Worm (Caenorhabditis elegans) whole organism, young adult: ENCODE results near the gene C55B6.5.

Source experiments
- B0035.1 ChIP-seq: sonication (generic microtip); optimal IDR thresholded peaks from 2 replicates; lab custom pipeline; 2016; ENCODE audit warnings: missing genetic modification characterization, mild to moderate bottlenecking, missing compliant biosample characterization, missing genotype, missing genetic modification reagents
- B0261.1 ChIP-seq: sonication (generic microtip); optimal IDR thresholded peaks from 2 replicates; lab custom pipeline; 2016; ENCODE audit warnings: mild to moderate bottlenecking, missing genetic modification characterization, moderate library complexity, missing compliant biosample characterization
- C06A6.2 ChIP-seq: fragments of 200-800 bp; sonication (Bioruptor generic); conservative IDR thresholded peaks from 2 replicates; pipeline ENCODE4 v1.3.6; 2022; ENCODE audit warnings: missing genetic modification characterization, missing compliant biosample characterization
- C17E4.6 ChIP-seq: fragments of 200-800 bp; sonication (Bioruptor generic); IDR thresholded peaks from 2 replicates; pipeline ENCODE4 v1.3.6; 2022; ENCODE audit warnings: missing genetic modification reagents, missing genetic modification characterization, missing compliant biosample characterization
- F22D6.2 ChIP-seq: sonication (generic microtip); optimal IDR thresholded peaks from 2 replicates; lab custom pipeline; 2016; ENCODE audit warnings: mild to moderate bottlenecking, missing genetic modification characterization, missing compliant biosample characterization
- F39B2.1 ChIP-seq: fragments of 200-800 bp; sonication (Bioruptor generic); IDR thresholded peaks from 2 replicates; pipeline ENCODE4 v1.3.6; 2022; ENCODE audit warnings: missing genetic modification reagents, missing genetic modification characterization, missing compliant biosample characterization
- Y56A3A.18 ChIP-seq: fragments of 200-800 bp; sonication (Bioruptor generic); IDR thresholded peaks from 2 replicates; pipeline ENCODE4 v1.3.6; 2022; ENCODE audit warnings: missing genetic modification reagents, missing genetic modification characterization, missing compliant biosample characterization
- ZK185.1 ChIP-seq: sonication (generic microtip); optimal IDR thresholded peaks from 2 replicates; lab custom pipeline; 2016; ENCODE audit warnings: mild to moderate bottlenecking, missing genetic modification characterization, missing compliant biosample characterization; ENCODE audit not compliant: poor library complexity, severe bottlenecking
- aptf-2 ChIP-seq: fragments of 200-800 bp; sonication (Bioruptor generic); conservative IDR thresholded peaks from 2 replicates; pipeline ENCODE4 v1.3.6; 2022; ENCODE audit warnings: missing genetic modification reagents, missing genetic modification characterization, missing compliant biosample characterization
- atf-7 ChIP-seq: sonication (generic microtip); optimal IDR thresholded peaks from 2 replicates; lab custom pipeline; 2017; ENCODE audit warnings: mild to moderate bottlenecking, missing genetic modification characterization, missing compliant biosample characterization
- bed-2 ChIP-seq: fragments of 200-800 bp; sonication (Bioruptor generic); IDR thresholded peaks from 2 replicates; pipeline ENCODE4 v1.3.6; 2022; ENCODE audit warnings: missing genetic modification reagents, missing genetic modification characterization, missing compliant biosample characterization
- ceh-27 ChIP-seq: fragments of 200-800 bp; sonication (Bioruptor generic); optimal IDR thresholded peaks from 2 replicates; lab custom pipeline; 2018; ENCODE audit warnings: mild to moderate bottlenecking, missing genetic modification characterization, moderate library complexity, missing compliant biosample characterization
- ceh-40 ChIP-seq: fragments of 200-800 bp; sonication (Bioruptor generic); IDR thresholded peaks from 2 replicates; pipeline ENCODE4 v1.3.6; 2022; ENCODE audit warnings: missing genetic modification characterization, missing compliant biosample characterization
- dox-1 ChIP-seq: fragments of 200-800 bp; sonication (Bioruptor generic); IDR thresholded peaks from 2 replicates; pipeline ENCODE4 v1.3.6; 2022; ENCODE audit warnings: missing genetic modification reagents, missing genetic modification characterization, missing compliant biosample characterization
- egl-18 ChIP-seq: fragments of 200-800 bp; sonication (Bioruptor generic); IDR thresholded peaks from 2 replicates; pipeline ENCODE4 v1.3.6; 2022; ENCODE audit warnings: missing genetic modification reagents, missing genetic modification characterization, missing compliant biosample characterization
- egl-44 ChIP-seq: fragments of 200-800 bp; sonication (Bioruptor generic); IDR thresholded peaks from 2 replicates; pipeline ENCODE4 v1.3.6; 2022; ENCODE audit warnings: missing genetic modification reagents, missing genetic modification characterization, missing compliant biosample characterization
- ekl-4 ChIP-seq: fragments of 200-800 bp; sonication (Bioruptor generic); IDR thresholded peaks from 2 replicates; pipeline ENCODE4 v1.3.6; 2022; ENCODE audit warnings: missing genetic modification reagents, missing genetic modification characterization, missing compliant biosample characterization
- ets-4 ChIP-seq: fragments of 200-800 bp; sonication (Bioruptor generic); optimal IDR thresholded peaks from 2 replicates; lab custom pipeline; 2018; ENCODE audit warnings: mild to moderate bottlenecking, missing genetic modification characterization, missing compliant biosample characterization
- gei-17 ChIP-seq: fragments of 200-800 bp; sonication (Bioruptor generic); optimal IDR thresholded peaks from 2 replicates; lab custom pipeline; 2018; ENCODE audit warnings: mild to moderate bottlenecking, missing genetic modification characterization, missing compliant biosample characterization
- hlh-12 ChIP-seq: sonication (generic microtip); optimal IDR thresholded peaks from 2 replicates; lab custom pipeline; 2016; ENCODE audit warnings: missing genetic modification characterization, missing compliant biosample characterization
- hmg-1.2 ChIP-seq: fragments of 200-800 bp; sonication (Bioruptor generic); IDR thresholded peaks from 2 replicates; pipeline ENCODE4 v1.3.6; 2022; ENCODE audit warnings: missing genetic modification reagents, missing genetic modification characterization, missing compliant biosample characterization
- let-607 ChIP-seq, 2 experiments: fragments of 200-800 bp in 1 of 2; sonication (Bioruptor generic) in 1 of 2; sonication (generic microtip) in 1 of 2; optimal IDR thresholded peaks; 2 replicates each; lab custom pipeline; 2016 to 2018; ENCODE audit warnings: mild to moderate bottlenecking in 2 of 2, missing compliant biosample characterization in 2 of 2, missing genetic modification characterization in 2 of 2, moderate library complexity in 2 of 2, missing genotype in 1 of 2
- lin-26 ChIP-seq: fragments of 200-800 bp; sonication (Bioruptor generic); IDR thresholded peaks from 2 replicates; pipeline ENCODE4 v1.3.6; 2022; ENCODE audit warnings: missing genetic modification reagents, missing genetic modification characterization, missing compliant biosample characterization
- lin-40 ChIP-seq: sonication (generic microtip); optimal IDR thresholded peaks from 2 replicates; lab custom pipeline; 2016; ENCODE audit warnings: missing genetic modification characterization, mild to moderate bottlenecking, missing compliant biosample characterization, missing genotype, missing genetic modification reagents
- lin-54 ChIP-seq: fragments of 200-800 bp; sonication (Bioruptor generic); optimal IDR thresholded peaks from 2 replicates; lab custom pipeline; 2018; ENCODE audit warnings: mild to moderate bottlenecking, missing genetic modification characterization, missing compliant biosample characterization
- lsl-1 ChIP-seq: fragments of 200-800 bp; sonication (Bioruptor generic); optimal IDR thresholded peaks from 2 replicates; lab custom pipeline; 2018; ENCODE audit warnings: mild to moderate bottlenecking, missing genetic modification characterization, moderate library complexity, missing compliant biosample characterization
- madf-10 ChIP-seq: sonication (generic microtip); optimal IDR thresholded peaks from 2 replicates; lab custom pipeline; 2016; ENCODE audit warnings: mild to moderate bottlenecking, missing genetic modification characterization, missing compliant biosample characterization
- madf-3 ChIP-seq: fragments of 200-800 bp; sonication (Bioruptor generic); IDR thresholded peaks from 2 replicates; pipeline ENCODE4 v1.3.6; 2022; ENCODE audit warnings: missing genetic modification reagents, missing genetic modification characterization, missing compliant biosample characterization
- madf-8 ChIP-seq: fragments of 200-800 bp; sonication (Bioruptor generic); conservative IDR thresholded peaks from 2 replicates; pipeline ENCODE4 v1.3.6; 2022; ENCODE audit warnings: missing genetic modification reagents, missing genetic modification characterization, missing compliant biosample characterization
- nfya-1 ChIP-seq: sonication (generic microtip); optimal IDR thresholded peaks from 2 replicates; lab custom pipeline; 2017; ENCODE audit warnings: antibody characterized with exemption, missing compliant biosample characterization, missing genetic modification characterization, borderline replicate concordance; ENCODE audit not compliant: insufficient read depth
- nfyb-1 ChIP-seq: fragments of 200-800 bp; sonication (Bioruptor generic); IDR thresholded peaks from 2 replicates; pipeline ENCODE4 v1.3.6; 2022; ENCODE audit warnings: missing genetic modification reagents, missing genetic modification characterization, missing compliant biosample characterization
- nhr-27 ChIP-seq: fragments of 200-800 bp; sonication (Bioruptor generic); optimal IDR thresholded peaks from 2 replicates; lab custom pipeline; 2018; ENCODE audit warnings: mild to moderate bottlenecking, missing genetic modification characterization, moderate library complexity, missing compliant biosample characterization
- nhr-80 ChIP-seq: sonication (generic microtip); optimal IDR thresholded peaks from 2 replicates; lab custom pipeline; 2016; ENCODE audit warnings: missing genetic modification characterization, missing compliant biosample characterization
- pbrm-1 ChIP-seq: fragments of 200-800 bp; sonication (Bioruptor generic); IDR thresholded peaks from 2 replicates; pipeline ENCODE4 v1.3.6; 2022; ENCODE audit warnings: missing genetic modification reagents, missing genetic modification characterization, missing compliant biosample characterization
- pha-4 ChIP-seq: fragments of 150-350 bp; sonication (generic microtip); optimal IDR thresholded peaks from 2 replicates; lab custom pipeline; 2014; ENCODE audit warnings: missing biosample characterization, missing genetic modification reagents, missing genetic modification characterization
- repo-1 ChIP-seq: sonication (generic microtip); optimal IDR thresholded peaks from 2 replicates; lab custom pipeline; 2017; ENCODE audit warnings: mild to moderate bottlenecking, missing genetic modification characterization, missing compliant biosample characterization
- snpc-4 ChIP-seq, 5 experiments: fragments of 150-350 bp in 1 of 5; sonication (generic microtip) in 4 of 5; optimal IDR thresholded peaks; 2 replicates each; lab custom pipeline; 2014 to 2018; ENCODE audit warnings: missing genetic modification characterization in 5 of 5, missing biosample characterization in 3 of 5, antibody characterized with exemption in 2 of 5, mild to moderate bottlenecking in 2 of 5, missing compliant biosample characterization in 2 of 5, missing genotype in 2 of 5, moderate library complexity in 2 of 5, missing genetic modification reagents in 1 of 5
- somi-1 ChIP-seq: fragments of 200-800 bp; sonication (Bioruptor generic); optimal IDR thresholded peaks from 2 replicates; lab custom pipeline; 2018; ENCODE audit warnings: mild to moderate bottlenecking, missing genetic modification characterization, missing compliant biosample characterization
- unc-62 ChIP-seq: fragments of 150-350 bp; optimal IDR thresholded peaks from 2 replicates; lab custom pipeline; 2014; ENCODE audit warnings: missing biosample characterization, missing genetic modification reagents, missing genetic modification characterization
- zfh-2 ChIP-seq: fragments of 200-800 bp; sonication (Bioruptor generic); conservative IDR thresholded peaks from 2 replicates; pipeline ENCODE4 v1.3.6; 2022; ENCODE audit warnings: missing genetic modification reagents, missing genetic modification characterization, missing compliant biosample characterization
- ztf-18 ChIP-seq: sonication (generic microtip); optimal IDR thresholded peaks from 2 replicates; lab custom pipeline; 2016; ENCODE audit warnings: missing genotype, mild to moderate bottlenecking, missing genetic modification characterization, missing compliant biosample characterization
- ztf-22 ChIP-seq: fragments of 200-800 bp; sonication (Bioruptor generic); optimal IDR thresholded peaks from 2 replicates; lab custom pipeline; 2018; ENCODE audit warnings: mild to moderate bottlenecking, missing genetic modification characterization, moderate library complexity, missing compliant biosample characterization
- ztf-26 ChIP-seq: sonication (generic microtip); optimal IDR thresholded peaks from 2 replicates; lab custom pipeline; 2017; ENCODE audit warnings: missing genetic modification characterization, missing compliant biosample characterization
- ztf-3 ChIP-seq: fragments of 200-800 bp; sonication (Bioruptor generic); optimal IDR thresholded peaks from 2 replicates; lab custom pipeline; 2018; ENCODE audit warnings: mild to moderate bottlenecking, missing genetic modification characterization, missing compliant biosample characterization
- ztf-6 ChIP-seq: fragments of 200-800 bp; sonication (Bioruptor generic); IDR thresholded peaks from 2 replicates; pipeline ENCODE4 v1.3.6; 2022; ENCODE audit warnings: missing genetic modification reagents, missing genetic modification characterization, missing compliant biosample characterization

C55B6.5 gene

ce11 chrX:7187602-7188001 lies 17.5 kb downstream of the C55B6.5 start, which contains the start of gene C55B6.4:
Gene C55B6.4, minus strand, starts transcription at chrX:7187702.
- TF ChIP-seq nfyb-1 (GFP tag; lab: Robert Waterston, UW) (no peak), ets-4 (GFP tag; lab: Kevin White, UChicago) (no peak)

ce11 chrX:7181627-7182026 lies 23.5 kb downstream of the C55B6.5 start:
- peak; percentile 79 for TF ChIP-seq ekl-4 (GFP tag; lab: Robert Waterston, UW)
- peak; percentile 88 for TF ChIP-seq somi-1
- peak; percentile 61; the same call in 1 of the 2 replicates for TF ChIP-seq ztf-6 (GFP tag; lab: Robert Waterston, UW)
- peak; percentile 64 for TF ChIP-seq ztf-22
- TF ChIP-seq repo-1 (tag; lab: Kevin White, UChicago), result peak; percentile 97
- TF ChIP-seq madf-3 (GFP tag; lab: Robert Waterston, UW), result 0 out of 2 replicates have a peak, but pooled peaks have one; percentile 45
- peak; percentile 92 for TF ChIP-seq ZK185.1 (tag; lab: Kevin White, UChicago)
- no peak for TF ChIP-seq ztf-18 (tag; lab: Kevin White, UChicago)
- peak; percentile 57 for TF ChIP-seq pha-4 (tag; lab: Kevin White, UChicago)
- peak; percentile 74 for TF ChIP-seq egl-44
- peak; percentile 94 for TF ChIP-seq atf-7 (tag; lab: Kevin White, UChicago)
- no peak for TF ChIP-seq zfh-2
- TF ChIP-seq egl-18 (GFP tag; lab: Robert Waterston, UW), result 0 out of 2 replicates have a peak, but pooled peaks have one; percentile 54
- no peak for TF ChIP-seq lin-54 (GFP tag; lab: Kevin White, UChicago)
- peak; percentile 92 for TF ChIP-seq ceh-27
- TF ChIP-seq ets-4 (GFP tag; lab: Kevin White, UChicago), result peak; percentile 69
- peak; percentile 27 for TF ChIP-seq nhr-27 (tag; lab: Kevin White, UChicago)
- TF ChIP-seq C17E4.6 (GFP tag; lab: Robert Waterston, UW), result peak; percentile 69; the same call in 1 of the 2 replicates
- TF ChIP-seq B0035.1 (tag; lab: Kevin White, UChicago), result peak; percentile 84
- peak; percentile 96 for TF ChIP-seq gei-17 (GFP tag; lab: Kevin White, UChicago)
- TF ChIP-seq F39B2.1 (GFP tag; lab: Robert Waterston, UW), result no peak
- TF ChIP-seq lsl-1 (GFP tag; lab: Kevin White, UChicago), result no peak
- TF ChIP-seq F22D6.2 (tag; lab: Kevin White, UChicago), result peak; percentile 83
- TF ChIP-seq C06A6.2 (GFP tag; lab: Robert Waterston, UW), result peak; percentile 85
- TF ChIP-seq bed-2 (GFP tag; lab: Robert Waterston, UW), result no peak
- no peak for TF ChIP-seq aptf-2 (GFP tag; lab: Robert Waterston, UW)
- TF ChIP-seq madf-8, result no peak
- TF ChIP-seq B0261.1 (tag; lab: Kevin White, UChicago), result peak; percentile 55
- peak; percentile 66; the same call in 1 of the 2 replicates for TF ChIP-seq hmg-1.2 (GFP tag; lab: Robert Waterston, UW)
- peak; percentile 65; the same call in 1 of the 2 replicates for TF ChIP-seq lin-26 (GFP tag; lab: Robert Waterston, UW)
- TF ChIP-seq ceh-40 (GFP tag; lab: Robert Waterston, UW), result 0 out of 2 replicates have a peak, but pooled peaks have one; percentile 31
- TF ChIP-seq ztf-26 (tag; lab: Kevin White, UChicago), result peak; percentile 98
- TF ChIP-seq pbrm-1 (GFP tag; lab: Robert Waterston, UW), result peak; percentile 89
- TF ChIP-seq let-607 (tag; optimal IDR thresholded peaks at IDR 0.05; lab: Kevin White, UChicago), result peak in 1 of 2 experiments; percentile 88
- no peak for TF ChIP-seq snpc-4 (GFP tag; optimal IDR thresholded peaks at IDR 0.05; lab: Kevin White, UChicago)
- TF ChIP-seq snpc-4 (tag; optimal IDR thresholded peaks at IDR 0.05; lab: Kevin White, UChicago), result peak in 1 of 4 experiments; percentile 77
- TF ChIP-seq lin-40, result peak; percentile 99
- TF ChIP-seq unc-62 (GFP tag; lab: Kevin White, UChicago), result peak; percentile 65
- TF ChIP-seq madf-10, result peak; percentile 77
- TF ChIP-seq nfya-1, result no peak
- TF ChIP-seq dox-1 (GFP tag; lab: Robert Waterston, UW), result peak; percentile 97; the same call in 1 of the 2 replicates
- TF ChIP-seq ztf-3 (GFP tag; lab: Kevin White, UChicago), result peak; percentile 59
- TF ChIP-seq nhr-80, result peak; percentile 92
- TF ChIP-seq hlh-12, result no peak
- TF ChIP-seq Y56A3A.18 (GFP tag; lab: Robert Waterston, UW), result peak; percentile 97
